Worm (Caenorhabditis elegans) whole organism, L1 larva: ENCODE results near the gene mars-1.

Experiments
- C16A3.4 ChIP-seq: fragments of 150-350 bp; optimal IDR thresholded peaks from 2 replicates; lab custom pipeline; 2014; ENCODE audit warnings: missing biosample characterization, missing genetic modification characterization
- F16B12.6 ChIP-seq: fragments of 150-350 bp; optimal IDR thresholded peaks from 2 replicates; lab custom pipeline; 2014; ENCODE audit warnings: missing biosample characterization, missing genetic modification characterization
- aha-1 ChIP-seq: fragments of 150-350 bp; optimal IDR thresholded peaks from 2 replicates; lab custom pipeline; 2014; ENCODE audit warnings: missing biosample characterization, missing genetic modification characterization
- ama-1 ChIP-seq: fragments of 150-350 bp; optimal IDR thresholded peaks from 2 replicates; lab custom pipeline; 2014
- blmp-1 ChIP-seq: fragments of 150-350 bp; optimal IDR thresholded peaks from 2 replicates; lab custom pipeline; 2014; ENCODE audit warnings: missing biosample characterization, missing genetic modification characterization
- ceh-63 ChIP-seq: fragments of 200-800 bp; sonication (Bioruptor generic); optimal IDR thresholded peaks from 2 replicates; lab custom pipeline; 2018; ENCODE audit warnings: mild to moderate bottlenecking, missing genetic modification characterization, missing compliant biosample characterization
- ceh-82 ChIP-seq, 3 experiments: fragments of 150-350 bp in 1 of 3; sonication (generic microtip) in 2 of 3; optimal IDR thresholded peaks; 2 replicates each; lab custom pipeline; 2014 to 2017; ENCODE audit warnings: missing biosample characterization in 3 of 3, missing genetic modification characterization in 3 of 3
- ceh-90 ChIP-seq: sonication (generic microtip); optimal IDR thresholded peaks from 2 replicates; lab custom pipeline; 2016; ENCODE audit warnings: missing genetic modification characterization, missing compliant biosample characterization
- ces-1 ChIP-seq: fragments of 150-350 bp; optimal IDR thresholded peaks from 2 replicates; lab custom pipeline; 2014; ENCODE audit warnings: missing biosample characterization, missing genetic modification reagents, missing genetic modification characterization
- dpl-1 ChIP-seq, 3 experiments: fragments of 150-350 bp in 2 of 3; sonication (generic microtip) in 1 of 3; optimal IDR thresholded peaks; 2 replicates each; lab custom pipeline; 2014 to 2017; ENCODE audit warnings: missing biosample characterization in 3 of 3, missing genetic modification characterization in 3 of 3, missing genetic modification reagents in 3 of 3
- dsc-1 ChIP-seq: sonication (generic microtip); optimal IDR thresholded peaks from 2 replicates; lab custom pipeline; 2016; ENCODE audit warnings: mild to moderate bottlenecking, missing genetic modification characterization, missing compliant biosample characterization
- egl-13 ChIP-seq: sonication (generic microtip); optimal IDR thresholded peaks from 2 replicates; lab custom pipeline; 2016; ENCODE audit warnings: missing genotype, missing genetic modification reagents, missing genetic modification characterization, missing compliant biosample characterization
- egl-27 ChIP-seq, 2 experiments: fragments of 150-350 bp in 1 of 2; sonication (generic microtip); optimal IDR thresholded peaks; 3 replicates each; lab custom pipeline; 2017 to 2018; ENCODE audit warnings: missing biosample characterization in 2 of 2, missing genetic modification characterization in 2 of 2, missing genetic modification reagents in 2 of 2
- elt-2 ChIP-seq: sonication (generic microtip); optimal IDR thresholded peaks from 2 replicates; lab custom pipeline; 2016; ENCODE audit warnings: missing genetic modification characterization, mild to moderate bottlenecking, inconsistent platforms, missing compliant biosample characterization, missing genetic modification reagents
- fkh-10 ChIP-seq: sonication (generic microtip); optimal IDR thresholded peaks from 2 replicates; lab custom pipeline; 2017; ENCODE audit warnings: missing biosample characterization, missing genetic modification reagents, missing genetic modification characterization
- fkh-8 ChIP-seq: sonication (generic microtip); optimal IDR thresholded peaks from 2 replicates; lab custom pipeline; 2016; ENCODE audit warnings: mild to moderate bottlenecking, missing genetic modification characterization, missing compliant biosample characterization
- grh-1 ChIP-seq: fragments of 200-800 bp; sonication (Bioruptor generic); IDR thresholded peaks from 2 replicates; pipeline ENCODE4 v1.3.6; 2022; ENCODE audit warnings: missing genetic modification reagents, missing genetic modification characterization, missing compliant biosample characterization
- hlh-17 ChIP-seq: fragments of 200-800 bp; sonication (Bioruptor generic); optimal IDR thresholded peaks from 2 replicates; lab custom pipeline; 2018; ENCODE audit warnings: missing genetic modification characterization, mild to moderate bottlenecking, missing compliant biosample characterization, moderate library complexity, borderline replicate concordance
- hlh-4 ChIP-seq: sonication (generic microtip); optimal IDR thresholded peaks from 2 replicates; lab custom pipeline; 2016; ENCODE audit warnings: mild to moderate bottlenecking, missing genetic modification characterization, missing compliant biosample characterization
- jun-1 ChIP-seq: fragments of 150-350 bp; optimal IDR thresholded peaks from 2 replicates; lab custom pipeline; 2014; ENCODE audit warnings: missing biosample characterization, missing genetic modification reagents, missing genetic modification characterization
- lin-13 ChIP-seq: fragments of 150-350 bp; optimal IDR thresholded peaks from 2 replicates; lab custom pipeline; 2014; ENCODE audit warnings: missing biosample characterization, missing genetic modification reagents, missing genetic modification characterization
- lin-14 ChIP-seq: fragments of 200-800 bp; sonication (Bioruptor generic); optimal IDR thresholded peaks from 2 replicates; lab custom pipeline; 2018; ENCODE audit warnings: mild to moderate bottlenecking, missing genetic modification characterization, moderate library complexity, missing compliant biosample characterization
- lin-15B ChIP-seq: fragments of 150-350 bp; sonication (generic microtip); optimal IDR thresholded peaks from 3 replicates; lab custom pipeline; 2014; ENCODE audit warnings: missing biosample characterization, missing genetic modification characterization
- lin-35 ChIP-seq, 2 experiments: fragments of 150-350 bp; optimal IDR thresholded peaks; 2 replicates each; lab custom pipeline; 2014; ENCODE audit warnings: missing biosample characterization in 2 of 2, missing genetic modification characterization in 2 of 2, missing genetic modification reagents in 2 of 2
- lin-39 ChIP-seq: fragments of 150-350 bp; optimal IDR thresholded peaks from 2 replicates; lab custom pipeline; 2014; ENCODE audit warnings: missing biosample characterization, missing genetic modification reagents, missing genetic modification characterization
- mab-9 ChIP-seq: fragments of 200-800 bp; sonication (Bioruptor generic); IDR thresholded peaks from 2 replicates; pipeline ENCODE4 v1.3.6; 2022; ENCODE audit warnings: missing genetic modification reagents, missing genetic modification characterization, missing compliant biosample characterization
- mdl-1 ChIP-seq, 2 experiments: fragments of 150-350 bp; optimal IDR thresholded peaks; 2 replicates each; lab custom pipeline; 2014 to 2017; ENCODE audit warnings: missing biosample characterization in 2 of 2, missing genetic modification characterization in 2 of 2, inconsistent platforms in 1 of 2
- mef-2 ChIP-seq: fragments of 150-350 bp; optimal IDR thresholded peaks from 2 replicates; lab custom pipeline; 2014; ENCODE audit warnings: missing biosample characterization, missing genetic modification characterization
- nhr-12 ChIP-seq: sonication (generic microtip); optimal IDR thresholded peaks from 2 replicates; lab custom pipeline; 2017; ENCODE audit warnings: missing biosample characterization, missing genetic modification characterization
- nhr-47 ChIP-seq: sonication (generic microtip); optimal IDR thresholded peaks from 2 replicates; lab custom pipeline; 2016; ENCODE audit warnings: mild to moderate bottlenecking, missing genetic modification characterization, moderate library complexity, missing compliant biosample characterization
- nhr-71 ChIP-seq: sonication (generic microtip); optimal IDR thresholded peaks from 2 replicates; lab custom pipeline; 2016; ENCODE audit warnings: mild to moderate bottlenecking, missing genetic modification characterization, moderate library complexity, missing compliant biosample characterization
- nhr-76 ChIP-seq: sonication (generic microtip); optimal IDR thresholded peaks from 2 replicates; lab custom pipeline; 2017; ENCODE audit warnings: missing biosample characterization, missing genetic modification characterization
- nhr-85 ChIP-seq: sonication (generic microtip); peaks from one replicate; lab custom pipeline; 2016; ENCODE audit warnings: missing genetic modification characterization, inconsistent platforms, missing compliant biosample characterization
- snpc-4 ChIP-seq: fragments of 150-350 bp; optimal IDR thresholded peaks from 2 replicates; lab custom pipeline; 2014; ENCODE audit warnings: missing biosample characterization, missing genetic modification characterization
- snu-23 ChIP-seq: sonication (generic microtip); optimal IDR thresholded peaks from 2 replicates; lab custom pipeline; 2016; ENCODE audit warnings: missing genetic modification characterization, missing compliant biosample characterization
- sox-4 ChIP-seq: sonication (generic microtip); optimal IDR thresholded peaks from 2 replicates; lab custom pipeline; 2016; ENCODE audit warnings: missing genetic modification characterization, missing compliant biosample characterization
- swsn-7 ChIP-seq: sonication (generic microtip); optimal IDR thresholded peaks from 2 replicates; lab custom pipeline; 2016; ENCODE audit warnings: missing genetic modification characterization, missing compliant biosample characterization
- tbx-2 ChIP-seq: sonication (generic microtip); optimal IDR thresholded peaks from 2 replicates; lab custom pipeline; 2016; ENCODE audit warnings: missing genetic modification characterization, missing compliant biosample characterization
- tlp-1 ChIP-seq: fragments of 150-350 bp; optimal IDR thresholded peaks from 2 replicates; lab custom pipeline; 2014; ENCODE audit warnings: missing biosample characterization, missing genetic modification characterization
- unc-62 ChIP-seq: fragments of 150-350 bp; optimal IDR thresholded peaks from 2 replicates; lab custom pipeline; 2014; ENCODE audit warnings: missing biosample characterization, missing genetic modification reagents, missing genetic modification characterization
- unc-86 ChIP-seq: sonication (generic microtip); optimal IDR thresholded peaks from 2 replicates; lab custom pipeline; 2016; ENCODE audit warnings: missing genetic modification characterization, missing compliant biosample characterization
- unc-98 ChIP-seq: fragments of 200-800 bp; sonication (Bioruptor generic); IDR thresholded peaks from 2 replicates; pipeline ENCODE4 v1.3.6; 2022; ENCODE audit warnings: missing genetic modification characterization, missing compliant biosample characterization
- vab-15 ChIP-seq: sonication (generic microtip); optimal IDR thresholded peaks from 2 replicates; lab custom pipeline; 2017; ENCODE audit warnings: missing genotype, mild to moderate bottlenecking, missing genetic modification characterization, missing compliant biosample characterization
- xbp-1 ChIP-seq: sonication (generic microtip); optimal IDR thresholded peaks from 2 replicates; lab custom pipeline; 2016; ENCODE audit warnings: missing genetic modification characterization, missing compliant biosample characterization
- zag-1 ChIP-seq: fragments of 150-350 bp; optimal IDR thresholded peaks from 2 replicates; lab custom pipeline; 2014; ENCODE audit warnings: missing biosample characterization, missing genetic modification characterization
- ztf-11 ChIP-seq, 2 experiments: sonication (generic microtip); optimal IDR thresholded peaks; 2 replicates each; lab custom pipeline; 2016 to 2017; ENCODE audit warnings: missing genetic modification characterization in 2 of 2, missing biosample characterization in 1 of 2, missing compliant biosample characterization in 1 of 2
- ztf-4 ChIP-seq: fragments of 150-350 bp; optimal IDR thresholded peaks from 2 replicates; lab custom pipeline; 2014; ENCODE audit warnings: missing biosample characterization, missing genetic modification characterization

mars-1 gene

DNA sequence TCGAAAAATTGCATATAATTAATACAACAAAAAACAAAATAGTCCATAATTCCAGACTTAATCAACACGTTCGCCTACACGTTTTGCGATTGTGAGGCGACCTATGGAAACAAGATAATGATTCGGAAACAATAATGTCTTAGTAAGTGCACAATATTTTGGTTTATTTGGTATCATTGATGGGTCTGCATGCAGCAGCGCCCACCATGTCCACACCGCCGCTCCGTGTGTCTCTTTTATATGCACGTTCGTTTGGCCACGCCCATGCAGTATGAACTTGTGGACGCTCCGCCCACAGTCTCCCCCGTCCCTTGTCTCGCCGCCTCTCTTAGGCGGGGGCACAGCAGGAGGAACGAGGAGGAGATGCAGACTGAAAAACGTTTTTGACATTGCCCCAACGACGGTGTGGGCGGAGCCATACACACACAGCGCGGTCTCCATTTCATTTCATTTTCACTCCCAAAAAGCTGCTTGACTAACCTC is 41.1 kb downstream of the mars-1 start, which contains the start of gene mig-38 (continued):
- TF ChIP-seq ztf-11 (tag; optimal IDR thresholded peaks at IDR 0.05; lab: Kevin White, UChicago) (peak in 1 of 2 experiments; percentile 14), xbp-1 (tag; lab: Kevin White, UChicago) (peak; percentile 6), tbx-2 (tag; lab: Kevin White, UChicago) (peak; percentile 14), ama-1 (lab: Kevin White, UChicago) (peak; percentile 93), fkh-8 (tag; lab: Kevin White, UChicago) (peak; percentile 62), nhr-85 (tag; lab: Kevin White, UChicago) (peak; percentile 65), grh-1 (GFP tag; lab: Robert Waterston, UW) (no peak), blmp-1 (tag; lab: Kevin White, UChicago) (peak; percentile 32), lin-13 (GFP tag; lab: Kevin White, UChicago) (no peak), unc-98 (no peak), sox-4 (peak; percentile 2), zag-1 (no peak), lin-15B (no peak), hlh-17 (GFP tag; lab: Kevin White, UChicago) (no peak), nhr-47 (peak; percentile 72), ceh-82 (tag; optimal IDR thresholded peaks at IDR 0.05; lab: Kevin White, UChicago) (peak; percentile 8 to 63 (median 33)), mab-9 (GFP tag; lab: Robert Waterston, UW) (0 out of 2 replicates have a peak, but pooled peaks have one; percentile 11), nhr-12 (tag; lab: Kevin White, UChicago) (no peak), unc-86 (tag; lab: Kevin White, UChicago) (peak; percentile 44), ztf-4 (tag; lab: Kevin White, UChicago) (no peak), mdl-1 (tag; optimal IDR thresholded peaks at IDR 0.05; lab: Kevin White, UChicago) (peak in 1 of 2 experiments; percentile 43), lin-14 (GFP tag; lab: Kevin White, UChicago) (peak; percentile 75), lin-39 (no peak), nhr-71 (peak; percentile 70), egl-13 (tag; lab: Kevin White, UChicago) (peak; percentile 63), nhr-76 (no peak), ceh-63 (GFP tag; lab: Kevin White, UChicago) (no peak), F16B12.6 (tag; lab: Kevin White, UChicago) (no peak), jun-1 (no peak), elt-2 (tag; lab: Kevin White, UChicago) (peak; percentile 25), dsc-1 (tag; lab: Kevin White, UChicago) (peak; percentile 29), swsn-7 (tag; lab: Kevin White, UChicago) (peak; percentile 39), snu-23 (GFP tag; lab: Kevin White, UChicago) (peak; percentile 51)

DNA sequence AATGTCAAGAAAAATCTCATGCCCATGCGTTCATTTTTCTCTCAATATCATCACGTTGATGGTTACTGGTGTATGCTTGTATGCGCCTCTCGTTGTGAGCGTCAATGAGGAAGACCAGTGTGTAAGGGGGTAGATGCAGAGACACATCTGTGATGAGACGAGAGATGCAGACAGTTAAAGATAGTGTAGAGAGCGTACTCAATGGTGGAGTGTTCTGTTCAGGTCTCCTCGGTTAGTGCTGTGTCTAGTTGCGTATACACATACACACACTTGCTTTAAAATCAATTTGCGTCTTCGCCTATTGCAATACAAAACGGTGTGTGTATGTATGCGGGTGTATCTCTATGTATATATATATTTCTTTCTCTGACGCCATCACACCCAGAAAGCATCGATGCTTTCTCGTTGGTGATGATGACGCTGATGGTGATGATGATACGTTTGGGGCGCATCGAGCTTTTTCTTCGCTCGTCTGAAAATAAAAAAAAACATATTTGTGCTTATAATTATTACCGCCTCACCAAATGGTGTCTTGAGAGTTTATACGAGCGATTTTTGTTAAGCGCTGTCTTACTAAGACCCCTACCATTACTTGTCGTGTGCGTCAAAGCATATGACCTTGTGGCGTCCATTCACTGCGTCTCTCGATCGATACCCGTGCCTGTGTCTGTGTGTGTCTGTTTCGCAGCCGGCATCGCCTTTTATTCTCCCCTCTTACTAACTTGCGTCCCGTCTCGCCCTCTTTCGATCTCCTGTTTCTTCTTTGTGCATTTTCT is 41.7 kb downstream of the mars-1 start, which contains the start of gene F40F11.3:
F40F11.3 (minus strand) TSS at position 589 of the 776 bp plus-strand sequence.
- TF ChIP-seq unc-62 (GFP tag; lab: Kevin White, UChicago) (peak; percentile 1), lin-35 (GFP tag; optimal IDR thresholded peaks at IDR 0.05; lab: Kevin White, UChicago) (peak; percentile 77 to 84), lin-13 (GFP tag; lab: Kevin White, UChicago) (peak; percentile 68), dpl-1 (GFP tag; optimal IDR thresholded peaks at IDR 0.05; lab: Kevin White, UChicago) (peak; percentile 51 to 60 (median 57)), tlp-1 (tag; lab: Kevin White, UChicago) (no peak), elt-2 (tag; lab: Kevin White, UChicago) (peak; percentile 49), hlh-4 (tag; lab: Kevin White, UChicago) (no peak), C16A3.4 (tag; lab: Kevin White, UChicago) (peak; percentile 89), nhr-76 (no peak), egl-27 (tag; optimal IDR thresholded peaks at IDR 0.05; lab: Kevin White, UChicago) (peak in 1 of 2 experiments; percentile 75), egl-13 (tag; lab: Kevin White, UChicago) (peak; percentile 83), ceh-90 (tag; lab: Kevin White, UChicago) (no peak), ces-1 (GFP tag; lab: Kevin White, UChicago) (peak; percentile 37), tbx-2 (tag; lab: Kevin White, UChicago) (peak; percentile 87), nhr-85 (tag; lab: Kevin White, UChicago) (peak; percentile 94), ama-1 (lab: Kevin White, UChicago) (peak; percentile 83), fkh-10 (peak; percentile 87), swsn-7 (tag; lab: Kevin White, UChicago) (peak; percentile 91), lin-15B (peak; percentile 23), fkh-8 (tag; lab: Kevin White, UChicago) (peak; percentile 86), unc-86 (tag; lab: Kevin White, UChicago) (peak; percentile 67), mab-9 (GFP tag; lab: Robert Waterston, UW) (0 out of 2 replicates have a peak, but pooled peaks have one; percentile 30), nhr-47 (peak; percentile 87), snpc-4 (tag; lab: Kevin White, UChicago) (peak; percentile 56), vab-15 (tag; lab: Kevin White, UChicago) (peak; percentile 85), nhr-71 (peak; percentile 92), mef-2 (tag; lab: Kevin White, UChicago) (peak; percentile 6), aha-1 (tag; lab: Kevin White, UChicago) (no peak), snu-23 (GFP tag; lab: Kevin White, UChicago) (peak; percentile 96), zag-1 (no peak)
